Worm (Caenorhabditis elegans): ENCODE results near the gene C15C8.8.

C15C8.8 gene

ce11 chrV:12773852-12774251 is 21.5 kb upstream of the C15C8.8 start:
- TF ChIP-seq Y67H2A.10 (GFP tag; conservative IDR thresholded peaks at IDR 0.05) (no peak), mxl-1 (tag; optimal IDR thresholded peaks at IDR 0.05) (no peak), cebp-2 (GFP tag; IDR thresholded peaks at IDR 0.05) (no peak), ceh-27 (GFP tag; optimal IDR thresholded peaks at IDR 0.05) (no peak), gei-17 (GFP tag; optimal IDR thresholded peaks at IDR 0.05) (no peak), madf-10 (tag; optimal IDR thresholded peaks at IDR 0.05) (no peak), F37B4.10 (GFP tag; IDR thresholded peaks at IDR 0.05) (no peak), akir-1 (GFP tag; optimal IDR thresholded peaks at IDR 0.05) (no peak), egl-18 (GFP tag; IDR thresholded peaks at IDR 0.05) (no peak), F23B12.7 (tag; optimal IDR thresholded peaks at IDR 0.05; ENCODE audit: insufficient read depth) (no peak), F39B2.1 (GFP tag; IDR thresholded peaks at IDR 0.05) (no peak), lin-54 (GFP tag; optimal IDR thresholded peaks at IDR 0.05) (no peak), ztf-28 (GFP tag; IDR thresholded peaks at IDR 0.05) (no peak), Y53G8AR.9 (GFP tag; conservative IDR thresholded peaks at IDR 0.05) (no peak), Y95B8A.8 (GFP tag; IDR thresholded peaks at IDR 0.05) (no peak), lin-40 (tag; optimal IDR thresholded peaks at IDR 0.05) (no peak)

DNA sequence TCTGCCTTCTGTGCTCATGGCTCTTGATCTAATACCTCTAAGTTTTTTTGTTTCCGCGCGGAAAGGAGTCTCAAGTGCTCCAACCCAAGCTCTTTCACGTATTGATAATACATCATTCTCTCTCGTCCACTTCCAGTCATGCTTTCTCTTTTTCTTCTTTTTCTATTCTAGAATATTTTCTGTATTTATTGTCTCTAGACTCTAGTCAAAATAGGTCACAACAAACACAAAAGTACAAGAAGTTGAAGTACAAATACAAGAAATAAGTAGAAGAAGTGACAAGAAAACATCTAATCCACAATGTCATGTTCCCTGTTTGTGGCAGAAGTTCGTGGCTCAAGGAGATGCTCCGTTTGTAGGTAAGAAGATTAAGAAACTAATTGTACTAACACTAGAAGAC is 20.9 kb upstream of the C15C8.8 start, which contains the start of gene ZC455.1:
ZC455.1 (plus strand) TSS at position 301 of the 400 bp plus-strand sequence.
- TF ChIP-seq ekl-4 (GFP tag; IDR thresholded peaks at IDR 0.05) = no peak
- no peak for TF ChIP-seq snpc-3.4 (tag; optimal IDR thresholded peaks at IDR 0.05)
- TF ChIP-seq mel-28 (tag; optimal IDR thresholded peaks at IDR 0.05; ENCODE audit: borderline replicate concordance) = no peak
- TF ChIP-seq ceh-40 (GFP tag; IDR thresholded peaks at IDR 0.05) = no peak
- no peak for TF ChIP-seq lsy-27 (tag; optimal IDR thresholded peaks at IDR 0.05; ENCODE audit: borderline replicate concordance, insufficient read depth)
- TF ChIP-seq nhr-80 (tag; optimal IDR thresholded peaks at IDR 0.05) = no peak
- no peak for TF ChIP-seq C17E4.6 (GFP tag; IDR thresholded peaks at IDR 0.05)
- TF ChIP-seq T26A5.8 (tag; optimal IDR thresholded peaks at IDR 0.05) = no peak
- TF ChIP-seq ceh-91 (GFP tag; IDR thresholded peaks at IDR 0.05) = no peak
- TF ChIP-seq tbp1 (GFP tag; optimal IDR thresholded peaks at IDR 0.05) = no peak
- TF ChIP-seq nfyb-1 (GFP tag; IDR thresholded peaks at IDR 0.05) = no peak
- no peak for TF ChIP-seq B0336.3 (GFP tag; IDR thresholded peaks at IDR 0.05)
- no peak for TF ChIP-seq lsl-1 (GFP tag; optimal IDR thresholded peaks at IDR 0.05)

DNA sequence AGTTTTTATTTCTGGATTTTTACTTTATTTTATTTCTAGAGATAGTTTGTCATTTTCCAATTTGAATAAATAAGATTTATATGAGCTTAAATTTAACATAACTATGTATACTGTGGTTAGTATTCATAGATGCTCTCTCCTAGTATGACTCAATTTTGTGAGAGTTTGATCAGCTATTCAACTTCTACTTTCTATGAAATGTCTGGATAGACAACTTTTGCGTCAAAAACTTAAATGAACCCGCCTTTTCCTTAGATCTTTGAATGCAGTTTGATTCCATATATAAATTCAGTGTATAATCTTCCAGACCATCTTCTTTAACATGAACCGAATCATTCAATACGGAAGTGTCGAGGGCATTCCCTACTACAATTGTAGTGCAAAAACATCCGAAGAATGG is 16.6 kb upstream of the C15C8.8 start, which contains the start of gene srt-43:
srt-43 (plus strand) TSS at position 301 of the 400 bp plus-strand sequence.
- TF ChIP-seq ekl-4 (GFP tag; IDR thresholded peaks at IDR 0.05) (no peak), bed-1 (GFP tag; IDR thresholded peaks at IDR 0.05) (no peak), Y53G8AR.9 (GFP tag; conservative IDR thresholded peaks at IDR 0.05) (no peak), hmg-20 (GFP tag; IDR thresholded peaks at IDR 0.05) (no peak), B0336.3 (GFP tag; IDR thresholded peaks at IDR 0.05) (no peak), attf-6 (GFP tag; IDR thresholded peaks at IDR 0.05) (no peak), egl-18 (GFP tag; IDR thresholded peaks at IDR 0.05) (no peak), snpc-4 (GFP tag; optimal IDR thresholded peaks at IDR 0.05) (no peak), snpc-4 (tag; optimal IDR thresholded peaks at IDR 0.05) (no peak), egl-44 (GFP tag; IDR thresholded peaks at IDR 0.05) (no peak), dox-1 (GFP tag; IDR thresholded peaks at IDR 0.05) (no peak), mcd-1 (GFP tag; IDR thresholded peaks at IDR 0.05) (no peak)

All from whole organism, young adult.